Worm (Caenorhabditis elegans) whole organism, L1 larva: ENCODE results near the gene pqm-1.

ENCODE experiments used
- C04F5.9 ChIP-seq: sonication (generic microtip); optimal IDR thresholded peaks from 2 replicates; lab custom pipeline; 2016; ENCODE audit warnings: missing genetic modification characterization, missing compliant biosample characterization
- C16A3.4 ChIP-seq: fragments of 150-350 bp; optimal IDR thresholded peaks from 2 replicates; lab custom pipeline; 2014; ENCODE audit warnings: missing biosample characterization, missing genetic modification characterization
- C34B4.2 ChIP-seq: sonication (generic microtip); optimal IDR thresholded peaks from 2 replicates; lab custom pipeline; 2017; ENCODE audit warnings: mild to moderate bottlenecking, missing genetic modification characterization, missing compliant biosample characterization
- aha-1 ChIP-seq: fragments of 150-350 bp; optimal IDR thresholded peaks from 2 replicates; lab custom pipeline; 2014; ENCODE audit warnings: missing biosample characterization, missing genetic modification characterization
- alr-1 ChIP-seq: fragments of 200-800 bp; sonication (Bioruptor generic); optimal IDR thresholded peaks from 2 replicates; lab custom pipeline; 2018; ENCODE audit warnings: borderline replicate concordance, mild to moderate bottlenecking, missing genetic modification characterization, missing compliant biosample characterization
- ceh-8 ChIP-seq: fragments of 200-800 bp; sonication (Bioruptor generic); optimal IDR thresholded peaks from 2 replicates; lab custom pipeline; 2018; ENCODE audit warnings: mild to moderate bottlenecking, missing genetic modification characterization, moderate library complexity, missing compliant biosample characterization
- ceh-82 ChIP-seq, 3 experiments: fragments of 150-350 bp in 1 of 3; sonication (generic microtip) in 2 of 3; optimal IDR thresholded peaks; 2 replicates each; lab custom pipeline; 2014 to 2017; ENCODE audit warnings: missing biosample characterization in 3 of 3, missing genetic modification characterization in 3 of 3
- ces-1 ChIP-seq: fragments of 150-350 bp; optimal IDR thresholded peaks from 2 replicates; lab custom pipeline; 2014; ENCODE audit warnings: missing biosample characterization, missing genetic modification reagents, missing genetic modification characterization
- efl-1 ChIP-seq, 4 experiments: fragments of 150-350 bp; optimal IDR thresholded peaks in 3 of 4; peaks in 1 of 4; 1 replicate in 1 of 4; 2 replicates in 3 of 4; lab custom pipeline; 2014; ENCODE audit warnings: missing biosample characterization in 2 of 4, missing genetic modification characterization in 2 of 4, missing genetic modification reagents in 2 of 4
- egl-27 ChIP-seq, 2 experiments: fragments of 150-350 bp in 1 of 2; sonication (generic microtip); optimal IDR thresholded peaks; 3 replicates each; lab custom pipeline; 2017 to 2018; ENCODE audit warnings: missing biosample characterization in 2 of 2, missing genetic modification characterization in 2 of 2, missing genetic modification reagents in 2 of 2
- ets-5 ChIP-seq: fragments of 200-800 bp; sonication (Bioruptor generic); IDR thresholded peaks from 2 replicates; pipeline ENCODE4 v1.3.6; 2022; ENCODE audit warnings: missing genetic modification characterization, missing compliant biosample characterization
- fkh-4 ChIP-seq: sonication (generic microtip); optimal IDR thresholded peaks from 2 replicates; lab custom pipeline; 2016; ENCODE audit warnings: missing compliant biosample characterization, missing genetic modification characterization, borderline replicate concordance
- fkh-8 ChIP-seq: sonication (generic microtip); optimal IDR thresholded peaks from 2 replicates; lab custom pipeline; 2016; ENCODE audit warnings: mild to moderate bottlenecking, missing genetic modification characterization, missing compliant biosample characterization
- fos-1 ChIP-seq: fragments of 150-350 bp; optimal IDR thresholded peaks from 2 replicates; lab custom pipeline; 2014; ENCODE audit warnings: missing biosample characterization, missing genetic modification characterization
- grh-1 ChIP-seq: fragments of 200-800 bp; sonication (Bioruptor generic); IDR thresholded peaks from 2 replicates; pipeline ENCODE4 v1.3.6; 2022; ENCODE audit warnings: missing genetic modification reagents, missing genetic modification characterization, missing compliant biosample characterization
- lin-13 ChIP-seq: fragments of 150-350 bp; optimal IDR thresholded peaks from 2 replicates; lab custom pipeline; 2014; ENCODE audit warnings: missing biosample characterization, missing genetic modification reagents, missing genetic modification characterization
- lin-14 ChIP-seq: fragments of 200-800 bp; sonication (Bioruptor generic); optimal IDR thresholded peaks from 2 replicates; lab custom pipeline; 2018; ENCODE audit warnings: mild to moderate bottlenecking, missing genetic modification characterization, moderate library complexity, missing compliant biosample characterization
- lir-3 ChIP-seq: sonication (generic microtip); optimal IDR thresholded peaks from 2 replicates; lab custom pipeline; 2016; ENCODE audit warnings: mild to moderate bottlenecking, missing genetic modification characterization, moderate library complexity, missing compliant biosample characterization; ENCODE audit not compliant: poor library complexity
- mdl-1 ChIP-seq, 2 experiments: fragments of 150-350 bp; optimal IDR thresholded peaks; 2 replicates each; lab custom pipeline; 2014 to 2017; ENCODE audit warnings: missing biosample characterization in 2 of 2, missing genetic modification characterization in 2 of 2, inconsistent platforms in 1 of 2
- mef-2 ChIP-seq: fragments of 150-350 bp; optimal IDR thresholded peaks from 2 replicates; lab custom pipeline; 2014; ENCODE audit warnings: missing biosample characterization, missing genetic modification characterization
- mep-1 ChIP-seq: fragments of 150-350 bp; optimal IDR thresholded peaks from 2 replicates; lab custom pipeline; 2014; ENCODE audit warnings: missing biosample characterization, missing genetic modification characterization
- nhr-11 ChIP-seq: fragments of 150-350 bp; optimal IDR thresholded peaks from 2 replicates; lab custom pipeline; 2014; ENCODE audit warnings: missing biosample characterization, missing genetic modification characterization
- nhr-12 ChIP-seq: sonication (generic microtip); optimal IDR thresholded peaks from 2 replicates; lab custom pipeline; 2017; ENCODE audit warnings: missing biosample characterization, missing genetic modification characterization
- nhr-19 ChIP-seq: fragments of 200-800 bp; sonication (Bioruptor generic); conservative IDR thresholded peaks from 2 replicates; pipeline ENCODE4 v1.3.6; 2022; ENCODE audit warnings: missing genetic modification characterization, missing compliant biosample characterization
- nhr-47 ChIP-seq: sonication (generic microtip); optimal IDR thresholded peaks from 2 replicates; lab custom pipeline; 2016; ENCODE audit warnings: mild to moderate bottlenecking, missing genetic modification characterization, moderate library complexity, missing compliant biosample characterization
- nhr-71 ChIP-seq: sonication (generic microtip); optimal IDR thresholded peaks from 2 replicates; lab custom pipeline; 2016; ENCODE audit warnings: mild to moderate bottlenecking, missing genetic modification characterization, moderate library complexity, missing compliant biosample characterization
- nhr-77 ChIP-seq: fragments of 150-350 bp; optimal IDR thresholded peaks from 2 replicates; lab custom pipeline; 2014; ENCODE audit warnings: missing biosample characterization, missing genetic modification characterization
- nhr-84 ChIP-seq: sonication (generic microtip); optimal IDR thresholded peaks from 2 replicates; lab custom pipeline; 2017; ENCODE audit warnings: missing biosample characterization, missing genetic modification characterization
- nhr-85 ChIP-seq: sonication (generic microtip); peaks from one replicate; lab custom pipeline; 2016; ENCODE audit warnings: missing genetic modification characterization, inconsistent platforms, missing compliant biosample characterization
- nhr-90 ChIP-seq: sonication (generic microtip); optimal IDR thresholded peaks from 2 replicates; lab custom pipeline; 2016; ENCODE audit warnings: mild to moderate bottlenecking, missing genetic modification characterization, missing compliant biosample characterization; ENCODE audit not compliant: poor library complexity
- pag-3 ChIP-seq: sonication (generic microtip); optimal IDR thresholded peaks from 2 replicates; lab custom pipeline; 2017; ENCODE audit warnings: missing genetic modification characterization, mild to moderate bottlenecking, missing compliant biosample characterization, antibody characterized with exemption, borderline replicate concordance; ENCODE audit not compliant: insufficient read depth
- pax-3 ChIP-seq: fragments of 200-800 bp; sonication (Bioruptor generic); optimal IDR thresholded peaks from 2 replicates; lab custom pipeline; 2018; ENCODE audit warnings: mild to moderate bottlenecking, missing genetic modification characterization, moderate library complexity, missing compliant biosample characterization
- pqm-1 ChIP-seq: sonication (generic microtip); optimal IDR thresholded peaks from 3 replicates; lab custom pipeline; 2017; ENCODE audit warnings: missing biosample characterization, missing genetic modification characterization
- rnt-1 ChIP-seq: sonication (generic microtip); optimal IDR thresholded peaks from 2 replicates; lab custom pipeline; 2016; ENCODE audit warnings: mild to moderate bottlenecking, missing genetic modification characterization, moderate library complexity, missing compliant biosample characterization
- skn-1 ChIP-seq: fragments of 150-350 bp; optimal IDR thresholded peaks from 2 replicates; lab custom pipeline; 2014; ENCODE audit warnings: missing biosample characterization, missing genetic modification characterization
- snpc-4 ChIP-seq: fragments of 150-350 bp; optimal IDR thresholded peaks from 2 replicates; lab custom pipeline; 2014; ENCODE audit warnings: missing biosample characterization, missing genetic modification characterization
- snu-23 ChIP-seq: sonication (generic microtip); optimal IDR thresholded peaks from 2 replicates; lab custom pipeline; 2016; ENCODE audit warnings: missing genetic modification characterization, missing compliant biosample characterization
- sox-4 ChIP-seq: sonication (generic microtip); optimal IDR thresholded peaks from 2 replicates; lab custom pipeline; 2016; ENCODE audit warnings: missing genetic modification characterization, missing compliant biosample characterization
- sup-37 ChIP-seq: fragments of 200-800 bp; sonication (Bioruptor generic); optimal IDR thresholded peaks from 2 replicates; lab custom pipeline; 2018; ENCODE audit warnings: mild to moderate bottlenecking, missing genetic modification characterization, missing compliant biosample characterization
- swsn-7 ChIP-seq: sonication (generic microtip); optimal IDR thresholded peaks from 2 replicates; lab custom pipeline; 2016; ENCODE audit warnings: missing genetic modification characterization, missing compliant biosample characterization
- unc-98 ChIP-seq: fragments of 200-800 bp; sonication (Bioruptor generic); IDR thresholded peaks from 2 replicates; pipeline ENCODE4 v1.3.6; 2022; ENCODE audit warnings: missing genetic modification characterization, missing compliant biosample characterization
- zag-1 ChIP-seq: fragments of 150-350 bp; optimal IDR thresholded peaks from 2 replicates; lab custom pipeline; 2014; ENCODE audit warnings: missing biosample characterization, missing genetic modification characterization
- ztf-4 ChIP-seq: fragments of 150-350 bp; optimal IDR thresholded peaks from 2 replicates; lab custom pipeline; 2014; ENCODE audit warnings: missing biosample characterization, missing genetic modification characterization

Gene pqm-1

DNA sequence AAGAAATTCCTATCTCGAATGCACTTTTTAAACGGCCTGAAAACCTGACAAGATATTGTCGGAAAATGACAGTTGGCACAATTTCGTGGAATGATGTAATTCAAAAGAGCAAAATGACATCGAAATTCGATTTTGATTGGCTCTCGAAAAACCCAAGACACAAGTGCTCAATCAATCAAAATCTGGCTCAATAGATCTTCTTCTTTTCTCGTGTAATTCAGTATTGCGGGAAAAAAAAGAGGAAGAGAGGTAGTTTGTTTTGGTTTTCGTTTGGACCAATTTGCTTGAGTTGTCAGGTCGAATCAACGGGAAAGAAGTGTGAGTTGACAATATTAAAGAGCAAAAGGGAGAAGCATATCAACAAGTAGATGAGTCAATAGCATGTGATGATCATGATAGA is 16.6 kb downstream of the pqm-1 start (continued):
- TF ChIP-seq nhr-71 (tag; lab: Kevin White, UChicago) (peak; percentile 67), ces-1 (GFP tag; lab: Kevin White, UChicago) (no peak), nhr-19 (GFP tag; lab: Robert Waterston, UW) (0 out of 2 replicates have a peak, but pooled peaks have one; percentile 24), lin-13 (GFP tag; lab: Kevin White, UChicago) (no peak), C04F5.9 (tag; lab: Kevin White, UChicago) (no peak), ceh-82 (tag; optimal IDR thresholded peaks at IDR 0.05; lab: Kevin White, UChicago) (no peak), pag-3 (tag; lab: Kevin White, UChicago) (no peak), grh-1 (no peak), mep-1 (tag; lab: Kevin White, UChicago) (no peak), lir-3 (no peak), C34B4.2 (tag; lab: Kevin White, UChicago) (no peak), nhr-90 (no peak), skn-1 (tag; lab: Kevin White, UChicago) (no peak), unc-98 (GFP tag; lab: Robert Waterston, UW) (no peak), snpc-4 (tag; lab: Kevin White, UChicago) (no peak), pqm-1 (tag; lab: Kevin White, UChicago) (no peak), snu-23 (GFP tag; lab: Kevin White, UChicago) (peak; percentile 11), efl-1 (optimal IDR thresholded peaks at IDR 0.05; lab: Kevin White, UChicago) (peak in 1 of 2 experiments; percentile 4), efl-1 (GFP tag; optimal IDR thresholded peaks at IDR 0.05 in 1 of 2; lab: Kevin White, UChicago) (peak in 1 of 2 experiments; percentile 85), alr-1 (tag; lab: Kevin White, UChicago) (no peak), nhr-84 (tag; lab: Kevin White, UChicago) (no peak), ceh-8 (no peak), pax-3 (tag; lab: Kevin White, UChicago) (no peak), mef-2 (tag; lab: Kevin White, UChicago) (no peak), egl-27 (tag; optimal IDR thresholded peaks at IDR 0.05; lab: Kevin White, UChicago) (no peak), nhr-12 (tag; lab: Kevin White, UChicago) (no peak), aha-1 (no peak), nhr-47 (no peak), fkh-8 (tag; lab: Kevin White, UChicago) (no peak), mdl-1 (tag; optimal IDR thresholded peaks at IDR 0.05; lab: Kevin White, UChicago) (no peak), nhr-11 (no peak), fkh-4 (tag; lab: Kevin White, UChicago) (no peak), ztf-4 (no peak), nhr-77 (tag; lab: Kevin White, UChicago) (no peak), lin-14 (GFP tag; lab: Kevin White, UChicago) (peak; percentile 74), swsn-7 (tag; lab: Kevin White, UChicago) (no peak), zag-1 (tag; lab: Kevin White, UChicago) (no peak), C16A3.4 (tag; lab: Kevin White, UChicago) (no peak), nhr-85 (tag; lab: Kevin White, UChicago) (no peak), sox-4 (no peak), fos-1 (tag; lab: Kevin White, UChicago) (no peak), rnt-1 (tag; lab: Kevin White, UChicago) (peak; percentile 66), sup-37 (no peak)

ce11 chrII:11134828-11135227 is 17.6 kb downstream of the pqm-1 start, which contains the start of gene F40F8.5:
Gene F40F8.5, minus strand, starts transcription at chrII:11134928.
- no peak for TF ChIP-seq ets-5
- TF ChIP-seq, all 84 proteins: peak for 0
